Fruit fly (Drosophila melanogaster) whole organism, embryonic: Measurements from ENCODE around the gene CG10300.
A peak's percentile ranks its signal among the peaks of the same experiment; 100 is the strongest.

Experiments
- CG10209 ChIP-seq: fragments of 200-800 bp; sonication (Bioruptor generic); optimal IDR thresholded peaks from 3 replicates; lab custom pipeline; 2017; ENCODE audit warnings: missing biosample characterization, mild to moderate bottlenecking, missing genetic modification characterization, missing genetic modification reagents
- CG10267 ChIP-seq: fragments of 200-800 bp; sonication (Bioruptor generic); optimal IDR thresholded peaks from 2 replicates; lab custom pipeline; 2018; ENCODE audit warnings: missing biosample characterization, mild to moderate bottlenecking, missing genetic modification characterization, moderate library complexity
- CG10321 ChIP-seq: fragments of 200-800 bp; sonication (Bioruptor generic); IDR thresholded peaks from 2 replicates; pipeline ENCODE4 v1.3.6; 2022; ENCODE audit warnings: missing biosample characterization, missing genetic modification characterization
- CG10654 ChIP-seq: fragments of 200-800 bp; sonication (Bioruptor generic); optimal IDR thresholded peaks from 2 replicates; lab custom pipeline; 2016; ENCODE audit warnings: missing biosample characterization, missing genetic modification characterization
- CG10959 ChIP-seq: fragments of 200-800 bp; sonication (Bioruptor generic); IDR thresholded peaks from 2 replicates; pipeline ENCODE4 v1.3.6; 2022; ENCODE audit warnings: missing biosample characterization, missing genetic modification characterization
- CG11398 ChIP-seq: fragments of 200-800 bp; sonication (Bioruptor generic); optimal IDR thresholded peaks from 2 replicates; lab custom pipeline; 2016; ENCODE audit warnings: missing biosample characterization, missing genetic modification characterization
- CG11504 ChIP-seq: fragments of 200-800 bp; sonication (Bioruptor generic); optimal IDR thresholded peaks from 3 replicates; lab custom pipeline; 2019; ENCODE audit warnings: missing biosample characterization, mild to moderate bottlenecking, missing genetic modification characterization, moderate library complexity
- CG11695 ChIP-seq: fragments of 200-800 bp; sonication (Bioruptor generic); IDR thresholded peaks from 3 replicates; pipeline ENCODE4 v1.3.6; 2022; ENCODE audit warnings: missing biosample characterization, missing genetic modification characterization
- CG12659 ChIP-seq: fragments of 200-800 bp; sonication (Bioruptor generic); optimal IDR thresholded peaks from 3 replicates; lab custom pipeline; 2017; ENCODE audit warnings: mild to moderate bottlenecking, missing biosample characterization, missing genetic modification reagents, missing genetic modification characterization
- CG13424 ChIP-seq: fragments of 200-800 bp; sonication (Bioruptor generic); optimal IDR thresholded peaks from 2 replicates; lab custom pipeline; 2019; ENCODE audit warnings: missing biosample characterization, mild to moderate bottlenecking, missing genetic modification characterization, moderate library complexity
- CG13894 ChIP-seq: fragments of 200-800 bp; sonication (Bioruptor generic); optimal IDR thresholded peaks from 3 replicates; lab custom pipeline; 2018; ENCODE audit warnings: missing biosample characterization, mild to moderate bottlenecking, missing genetic modification characterization, moderate library complexity
- CG15011 ChIP-seq: fragments of 200-800 bp; sonication (Bioruptor generic); optimal IDR thresholded peaks from 3 replicates; lab custom pipeline; 2018; ENCODE audit warnings: missing biosample characterization, mild to moderate bottlenecking, missing genetic modification characterization
- CG16863 ChIP-seq: fragments of 200-800 bp; sonication (Bioruptor generic); optimal IDR thresholded peaks from 3 replicates; lab custom pipeline; 2016; ENCODE audit warnings: missing biosample characterization, missing genetic modification characterization
- CG2199 ChIP-seq: fragments of 200-800 bp; sonication (Bioruptor generic); IDR thresholded peaks from 3 replicates; pipeline ENCODE4 v1.3.6; 2022; ENCODE audit warnings: missing biosample characterization, missing genetic modification characterization
- CG32767 ChIP-seq: fragments of 200-800 bp; sonication (Bioruptor generic); IDR thresholded peaks from 2 replicates; pipeline ENCODE4 v1.3.6; 2022; ENCODE audit warnings: missing biosample characterization, missing genetic modification characterization
- CG3281 ChIP-seq: fragments of 200-800 bp; sonication (Bioruptor generic); optimal IDR thresholded peaks from 3 replicates; lab custom pipeline; 2017; ENCODE audit warnings: missing biosample characterization, mild to moderate bottlenecking, missing genetic modification characterization
- CG3407 ChIP-seq: fragments of 200-800 bp; sonication (Bioruptor generic); optimal IDR thresholded peaks from 2 replicates; lab custom pipeline; 2018; ENCODE audit warnings: missing biosample characterization, mild to moderate bottlenecking, missing genetic modification characterization
- CG6272 ChIP-seq: fragments of 200-800 bp; sonication (Bioruptor generic); IDR thresholded peaks from 2 replicates; pipeline ENCODE4 v1.3.6; 2022; ENCODE audit warnings: missing biosample characterization, missing genetic modification characterization
- CG7556 ChIP-seq: fragments of 200-800 bp; sonication (Bioruptor generic); optimal IDR thresholded peaks from 2 replicates; lab custom pipeline; 2017; ENCODE audit warnings: missing biosample characterization, mild to moderate bottlenecking, missing genetic modification characterization
- CG7745 ChIP-seq: fragments of 200-800 bp; sonication (Bioruptor generic); optimal IDR thresholded peaks from 2 replicates; lab custom pipeline; 2018; ENCODE audit warnings: missing biosample characterization, mild to moderate bottlenecking, missing genetic modification characterization, moderate library complexity
- CG8388 ChIP-seq: fragments of 200-800 bp; sonication (Bioruptor generic); optimal IDR thresholded peaks from 2 replicates; lab custom pipeline; 2019; ENCODE audit warnings: missing biosample characterization, mild to moderate bottlenecking, missing genetic modification characterization, moderate library complexity
- Dbx ChIP-seq: fragments of 200-800 bp; sonication (Bioruptor generic); IDR thresholded peaks from 3 replicates; pipeline ENCODE4 v1.3.6; 2022; ENCODE audit warnings: missing biosample characterization, missing genetic modification characterization
- Doc2 ChIP-seq: fragments of 200-800 bp; sonication (Bioruptor generic); IDR thresholded peaks from 2 replicates; pipeline ENCODE4 v1.3.6; 2022; ENCODE audit warnings: missing biosample characterization, missing genetic modification characterization
- Doc3 ChIP-seq: fragments of 200-800 bp; sonication (Bioruptor generic); IDR thresholded peaks from 3 replicates; pipeline ENCODE4 v1.3.6; 2022; ENCODE audit warnings: missing biosample characterization, missing genetic modification characterization; ENCODE audit not compliant: partially characterized antibody
- Elba2 ChIP-seq: fragments of 200-800 bp; sonication (Bioruptor generic); optimal IDR thresholded peaks from 3 replicates; lab custom pipeline; 2016; ENCODE audit warnings: missing biosample characterization, missing genetic modification characterization
- Hr51 ChIP-seq, 2 experiments: fragments of 200-800 bp; sonication (Bioruptor generic); optimal IDR thresholded peaks; 2 replicates in 1 of 2; 3 replicates in 1 of 2; lab custom pipeline; 2016 to 2018; ENCODE audit warnings: missing biosample characterization in 2 of 2, missing genetic modification characterization in 2 of 2, mild to moderate bottlenecking in 1 of 2, moderate library complexity in 1 of 2
- Mrtf ChIP-seq: fragments of 200-800 bp; sonication (Bioruptor generic); IDR thresholded peaks from 3 replicates; pipeline ENCODE4 v1.3.6; 2022; ENCODE audit warnings: missing biosample characterization, missing genetic modification characterization
- NC2β ChIP-seq: fragments of 200-800 bp; sonication (Bioruptor generic); optimal IDR thresholded peaks from 2 replicates; lab custom pipeline; 2016; ENCODE audit warnings: missing biosample characterization, missing genetic modification characterization
- Scr ChIP-seq: fragments of 200-800 bp; sonication (Bioruptor generic); IDR thresholded peaks from 2 replicates; pipeline ENCODE4 v1.3.6; 2022; ENCODE audit warnings: missing biosample characterization, missing genetic modification characterization; ENCODE audit not compliant: partially characterized antibody
- Side ChIP-seq: fragments of 200-800 bp; sonication (Bioruptor generic); optimal IDR thresholded peaks from 2 replicates; lab custom pipeline; 2016; ENCODE audit warnings: missing biosample characterization, missing genetic modification characterization
- Sry-δ ChIP-seq: fragments of 200-800 bp; sonication (Bioruptor generic); optimal IDR thresholded peaks from 2 replicates; lab custom pipeline; 2016; ENCODE audit warnings: missing biosample characterization, missing genetic modification characterization
- Ssrp ChIP-seq: fragments of 200-800 bp; sonication (Bioruptor generic); optimal IDR thresholded peaks from 2 replicates; lab custom pipeline; 2018; ENCODE audit warnings: missing biosample characterization, mild to moderate bottlenecking, missing genetic modification characterization, moderate library complexity
- bowl ChIP-seq: fragments of 200-800 bp; sonication (Bioruptor generic); IDR thresholded peaks from 2 replicates; pipeline ENCODE4 v1.3.6; 2022; ENCODE audit warnings: missing biosample characterization, missing genetic modification characterization
- crc ChIP-seq: fragments of 200-800 bp; sonication (Bioruptor generic); optimal IDR thresholded peaks from 2 replicates; lab custom pipeline; 2016; ENCODE audit warnings: missing biosample characterization, missing genetic modification characterization
- dmrt99B ChIP-seq: fragments of 200-800 bp; sonication (Bioruptor generic); optimal IDR thresholded peaks from 2 replicates; lab custom pipeline; 2018; ENCODE audit warnings: missing biosample characterization, mild to moderate bottlenecking, missing genetic modification characterization, moderate library complexity
- exex ChIP-seq: fragments of 200-800 bp; sonication (Bioruptor generic); optimal IDR thresholded peaks from 4 replicates; lab custom pipeline; 2018; ENCODE audit warnings: missing biosample characterization, mild to moderate bottlenecking, missing genetic modification characterization, moderate library complexity
- gro ChIP-seq: fragments of 200-800 bp; sonication (Bioruptor generic); optimal IDR thresholded peaks from 2 replicates; lab custom pipeline; 2016; ENCODE audit warnings: missing biosample characterization, missing genetic modification characterization
- gsb-n ChIP-seq: fragments of 200-800 bp; sonication (Bioruptor generic); optimal IDR thresholded peaks from 3 replicates; lab custom pipeline; 2018; ENCODE audit warnings: missing biosample characterization, mild to moderate bottlenecking, missing genetic modification characterization
- lov ChIP-seq, 2 experiments: fragments of 200-800 bp in 1 of 2; fragments of >200 bp in 1 of 2; sonication (Bioruptor generic) in 1 of 2; IDR thresholded peaks in 1 of 2; optimal IDR thresholded peaks in 1 of 2; 2 replicates in 1 of 2; 3 replicates in 1 of 2; pipeline versions ENCODE4 v1.3.6 to Lab custom; 2017 to 2022; ENCODE audit warnings: missing biosample characterization in 1 of 2, missing genetic modification characterization in 1 of 2
- mld ChIP-seq: fragments of 200-800 bp; sonication (Bioruptor generic); IDR thresholded peaks from 3 replicates; pipeline ENCODE4 v1.3.6; 2022; ENCODE audit warnings: missing biosample characterization, missing genetic modification characterization; ENCODE audit not compliant: partially characterized antibody
- pan ChIP-seq, 4 experiments: fragments of >200 bp in 3 of 4; fragments of 200-800 bp in 1 of 4; sonication (Bioruptor generic) in 1 of 4; optimal IDR thresholded peaks in 3 of 4; IDR thresholded peaks in 1 of 4; 2 replicates each; pipeline versions ENCODE4 v1.3.6 to Lab custom; 2017 to 2022; ENCODE audit warnings: missing biosample characterization in 2 of 4, missing genetic modification characterization in 2 of 4, mixed read lengths in 1 of 4
- pb ChIP-seq: fragments of 200-800 bp; sonication (Bioruptor generic); optimal IDR thresholded peaks from 3 replicates; lab custom pipeline; 2016; ENCODE audit warnings: missing biosample characterization, missing genetic modification characterization
- prd ChIP-seq, 3 experiments: fragments of >200 bp in 2 of 3; fragments of 200-800 bp in 1 of 3; sonication (Bioruptor generic) in 1 of 3; optimal IDR thresholded peaks in 2 of 3; IDR thresholded peaks in 1 of 3; 2 replicates in 2 of 3; 3 replicates in 1 of 3; pipeline versions ENCODE4 v1.3.6 to Lab custom; 2017 to 2022; ENCODE audit warnings: missing biosample characterization in 1 of 3, missing genetic modification characterization in 1 of 3
- pum ChIP-seq: fragments of 200-800 bp; sonication (Bioruptor generic); optimal IDR thresholded peaks from 2 replicates; lab custom pipeline; 2016; ENCODE audit warnings: missing biosample characterization, missing genetic modification characterization
- shn ChIP-seq: fragments of 200-800 bp; sonication (Bioruptor generic); optimal IDR thresholded peaks from 3 replicates; lab custom pipeline; 2016; ENCODE audit warnings: missing biosample characterization, missing genetic modification characterization
- slp2 ChIP-seq: fragments of 200-800 bp; sonication (Bioruptor generic); optimal IDR thresholded peaks from 2 replicates; lab custom pipeline; 2016; ENCODE audit warnings: missing biosample characterization, missing genetic modification characterization
- sqz ChIP-seq: fragments of 200-800 bp; sonication (Bioruptor generic); optimal IDR thresholded peaks from 3 replicates; lab custom pipeline; 2018; ENCODE audit warnings: missing biosample characterization, mild to moderate bottlenecking, missing genetic modification characterization
- tio ChIP-seq: fragments of 200-800 bp; sonication (Bioruptor generic); optimal IDR thresholded peaks from 2 replicates; lab custom pipeline; 2017; ENCODE audit warnings: missing biosample characterization, missing genetic modification characterization, inconsistent platforms
- zen2 ChIP-seq: fragments of 200-800 bp; sonication (Bioruptor generic); IDR thresholded peaks from 3 replicates; pipeline ENCODE4 v1.3.6; 2022; ENCODE audit warnings: missing biosample characterization, missing genetic modification characterization; ENCODE audit not compliant: partially characterized antibody

Gene CG10300

DNA sequence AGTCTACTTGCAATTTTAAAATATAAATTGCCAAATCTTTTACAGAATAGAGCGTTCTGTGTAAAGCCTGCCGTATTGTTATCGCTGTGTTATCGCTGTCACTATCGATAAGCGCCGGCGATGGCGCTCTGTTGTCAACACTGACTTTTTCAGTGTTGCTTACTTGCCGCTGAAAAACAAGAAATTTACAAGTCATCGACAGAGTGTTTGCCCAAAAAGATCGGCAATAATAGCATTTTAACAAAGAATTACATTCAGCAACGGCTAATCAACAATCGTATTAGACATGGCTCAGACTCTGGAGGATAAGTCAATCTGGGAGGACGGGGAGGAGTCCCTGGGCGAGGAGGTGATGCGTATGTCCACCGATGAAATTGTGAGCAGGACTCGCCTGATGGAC lies 41.4 kb downstream of the CG10300 start, which contains the start of the genes RanBP3 and Rpt5 (continued):
- TF ChIP-seq CG6272 (peak; percentile 38; the same call in 1 of the 2 replicates), gsb-n (no peak), zen2 (GFP tag; lab: Robert Waterston, UW) (peak; percentile 76), Dbx (GFP tag; lab: Robert Waterston, UW) (peak; percentile 59; the same call in 2 of the 3 replicates), Side (GFP tag; lab: Kevin White, UChicago) (peak; percentile 52), CG10209 (GFP tag; lab: Kevin White, UChicago) (peak; percentile 55), Sry-δ (peak; percentile 82), Scr (GFP tag; lab: Robert Waterston, UW) (peak; percentile 81), exex (tag; lab: Kevin White, UChicago) (no peak), CG3281 (GFP tag; lab: Kevin White, UChicago) (peak; percentile 57), crc (no peak), CG32767 (GFP tag; lab: Robert Waterston, UW) (no peak), lov (optimal IDR thresholded peaks at IDR 0.05; lab: Kevin White, UChicago) (no peak), lov (GFP tag; IDR thresholded peaks at IDR 0.05; lab: Robert Waterston, UW) (no peak), CG11695 (GFP tag; lab: Robert Waterston, UW) (0 out of 3 replicates have a peak, but pooled peaks have one; percentile 42), CG7745 (no peak), prd (optimal IDR thresholded peaks at IDR 0.05; lab: Kevin White, UChicago) (no peak), prd (GFP tag; IDR thresholded peaks at IDR 0.05; lab: Robert Waterston, UW) (peak; percentile 48; the same call in 2 of the 3 replicates), pan (optimal IDR thresholded peaks at IDR 0.05; lab: Kevin White, UChicago) (no peak), pan (GFP tag; optimal IDR thresholded peaks at IDR 0.05 in 1 of 2, IDR thresholded peaks at IDR 0.05 in 1 of 2) (no peak), Ssrp (no peak), Elba2 (GFP tag; lab: Kevin White, UChicago) (no peak), CG15011 (GFP tag; lab: Kevin White, UChicago) (no peak), bowl (GFP tag; lab: Robert Waterston, UW) (no peak), slp2 (GFP tag; lab: Kevin White, UChicago) (peak; percentile 0), CG12659 (peak; percentile 82), CG16863 (GFP tag; lab: Kevin White, UChicago) (no peak), tio (no peak), CG10654 (GFP tag; lab: Kevin White, UChicago) (no peak), CG2199 (GFP tag; lab: Robert Waterston, UW) (no peak), Mrtf (no peak), CG8388 (GFP tag; lab: Kevin White, UChicago) (no peak), CG10267 (tag; lab: Kevin White, UChicago) (peak; percentile 98), sqz (GFP tag; lab: Kevin White, UChicago) (no peak), Doc3 (GFP tag; lab: Robert Waterston, UW) (peak; percentile 66), CG10321 (GFP tag; lab: Robert Waterston, UW) (no peak), CG11504 (tag; lab: Kevin White, UChicago) (no peak), Doc2 (GFP tag; lab: Robert Waterston, UW) (no peak), CG7556 (GFP tag; lab: Kevin White, UChicago) (peak; percentile 17), CG10959 (GFP tag; lab: Robert Waterston, UW) (no peak), dmrt99B (tag; lab: Kevin White, UChicago) (no peak), pb (GFP tag; lab: Kevin White, UChicago) (peak; percentile 36), pum (GFP tag; lab: Kevin White, UChicago) (peak; percentile 34), CG13894 (tag; lab: Kevin White, UChicago) (no peak), CG13424 (tag; lab: Kevin White, UChicago) (peak; percentile 10), NC2β (GFP tag; lab: Kevin White, UChicago) (peak; percentile 20), mld (GFP tag; lab: Robert Waterston, UW) (peak; percentile 92), shn (GFP tag; lab: Kevin White, UChicago) (peak; percentile 36), Hr51 (GFP tag; optimal IDR thresholded peaks at IDR 0.05; lab: Kevin White, UChicago) (peak in 1 of 2 experiments; percentile 56), CG3407 (no peak), gro (peak; percentile 70), CG11398 (peak; percentile 52)
